Fruit fly (Drosophila melanogaster) Kc167 (cell line): ENCODE measurements around the gene flfl.

Experiments
- Sin3A ChIP-seq: fragments of >200 bp; optimal IDR thresholded peaks from 2 replicates; lab custom pipeline; 2018; ENCODE audit warnings: missing external identifiers
- h ChIP-seq: fragments of >200 bp; optimal IDR thresholded peaks from 3 replicates; lab custom pipeline; 2018; ENCODE audit warnings: missing external identifiers
- insv ChIP-seq: fragments of >200 bp; optimal IDR thresholded peaks from 3 replicates; lab custom pipeline; 2018; ENCODE audit warnings: missing external identifiers
- psq ChIP-seq: fragments of >200 bp; optimal IDR thresholded peaks from 2 replicates; lab custom pipeline; 2017; ENCODE audit warnings: missing external identifiers
- ttk ChIP-seq: sonication (Bioruptor generic); optimal IDR thresholded peaks from 2 replicates; lab custom pipeline; 2017; ENCODE audit warnings: missing external identifiers

- no peak for TF ChIP-seq Sin3A
- TF ChIP-seq ttk (lab: Kevin White, UChicago) = no peak
- TF ChIP-seq psq = peak; percentile 32
- no peak for TF ChIP-seq h (lab: Kevin White, UChicago)
- no peak for TF ChIP-seq insv
Measured at dm6 chr3R:13683624-13684568, at the start of gene flfl.
